Worm (Caenorhabditis elegans): ENCODE results near the gene lipl-3.

DNA sequence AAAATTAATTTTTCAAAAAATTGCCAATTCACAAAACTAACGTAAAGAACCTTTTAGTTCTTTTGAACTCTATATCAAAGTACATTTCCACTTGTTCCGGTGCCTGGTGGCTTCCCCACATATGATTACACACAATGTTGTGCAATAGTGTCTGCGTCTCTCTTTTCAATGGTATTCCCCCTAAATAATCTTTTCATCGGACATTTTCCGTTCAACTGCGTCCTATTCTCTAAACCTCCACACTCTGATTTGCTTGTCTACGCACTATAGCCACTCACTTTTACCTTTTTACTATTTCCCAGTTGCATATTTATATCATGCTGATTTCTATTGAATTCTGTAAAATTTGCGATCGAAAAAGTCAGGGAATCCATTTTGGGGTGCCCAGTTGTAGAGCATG is 8.0 kb upstream of the lipl-3 start, which contains the start of gene nhr-58:
- TF ChIP-seq aly-2 (tag; optimal IDR thresholded peaks at IDR 0.05) (no peak), pqm-1 (tag; optimal IDR thresholded peaks at IDR 0.05) (peak; percentile 97), fkh-10 (GFP tag; optimal IDR thresholded peaks at IDR 0.05) (no peak), ceh-9 (tag; optimal IDR thresholded peaks at IDR 0.05) (no peak), nhr-237 (tag; optimal IDR thresholded peaks at IDR 0.05) (no peak), mdl-1 (tag; optimal IDR thresholded peaks at IDR 0.05) (peak; percentile 49), nhr-76 (tag; optimal IDR thresholded peaks at IDR 0.05) (no peak)

Data from whole organism, L3 larva.